Fruit fly (Drosophila melanogaster) whole organism, prepupa: Measurements from ENCODE around the gene Cyp313a2.

Experiments used
- CG10669 ChIP-seq: fragments of 200-800 bp; sonication (Bioruptor generic); optimal IDR thresholded peaks from 3 replicates; lab custom pipeline; 2018; ENCODE audit warnings: missing biosample characterization, mild to moderate bottlenecking, missing genetic modification characterization, moderate library complexity
- CG11294 ChIP-seq: fragments of 200-800 bp; sonication (Bioruptor generic); IDR thresholded peaks from 2 replicates; pipeline ENCODE4 v1.3.6; 2022; ENCODE audit warnings: missing biosample characterization, missing genetic modification characterization
- CG11902 ChIP-seq: fragments of 200-800 bp; sonication (Bioruptor generic); optimal IDR thresholded peaks from 3 replicates; lab custom pipeline; 2016; ENCODE audit warnings: missing biosample characterization, missing genetic modification characterization
- CG15336 ChIP-seq: fragments of 200-800 bp; sonication (Bioruptor generic); IDR thresholded peaks from 2 replicates; pipeline ENCODE4 v1.3.6; 2022; ENCODE audit warnings: missing biosample characterization, missing genetic modification characterization
- CG32006 ChIP-seq: fragments of 200-800 bp; sonication (Bioruptor generic); optimal IDR thresholded peaks from 3 replicates; lab custom pipeline; 2017; ENCODE audit warnings: missing biosample characterization, mild to moderate bottlenecking, missing genetic modification characterization
- CG34406 ChIP-seq: fragments of 200-800 bp; sonication (Bioruptor generic); optimal IDR thresholded peaks from 3 replicates; lab custom pipeline; 2016; ENCODE audit warnings: missing biosample characterization, missing genetic modification characterization
- CG6276 ChIP-seq: fragments of 200-800 bp; sonication (Bioruptor generic); optimal IDR thresholded peaks from 2 replicates; lab custom pipeline; 2017; ENCODE audit warnings: missing biosample characterization, mild to moderate bottlenecking, missing genetic modification characterization
- CG8119 ChIP-seq: fragments of 200-800 bp; sonication (Bioruptor generic); IDR thresholded peaks from 3 replicates; pipeline ENCODE4 v1.3.6; 2022; ENCODE audit warnings: missing biosample characterization, missing genetic modification characterization
- CG8319 ChIP-seq: fragments of 200-800 bp; sonication (Bioruptor generic); optimal IDR thresholded peaks from 3 replicates; lab custom pipeline; 2016; ENCODE audit warnings: missing biosample characterization, missing genetic modification characterization
- Eip78C ChIP-seq: fragments of 200-800 bp; sonication (Bioruptor generic); peaks from one replicate; lab custom pipeline; 2016; ENCODE audit warnings: missing biosample characterization, missing genetic modification characterization
- Eip93F ChIP-seq: fragments of 200-800 bp; sonication (Bioruptor generic); optimal IDR thresholded peaks from 2 replicates; lab custom pipeline; 2016; ENCODE audit warnings: missing biosample characterization, mild to moderate bottlenecking, missing genetic modification characterization
- Hr39 ChIP-seq: fragments of 200-800 bp; sonication (Bioruptor generic); optimal IDR thresholded peaks from 2 replicates; lab custom pipeline; 2016; ENCODE audit warnings: missing biosample characterization, missing genetic modification characterization
- Smox ChIP-seq: fragments of 200-800 bp; sonication (Bioruptor generic); optimal IDR thresholded peaks from 3 replicates; lab custom pipeline; 2016; ENCODE audit warnings: missing biosample characterization, missing genetic modification characterization
- Sox15 ChIP-seq: fragments of 200-800 bp; sonication (Bioruptor generic); optimal IDR thresholded peaks from 3 replicates; lab custom pipeline; 2016; ENCODE audit warnings: missing biosample characterization, missing genetic modification characterization
- fd59A ChIP-seq: fragments of 200-800 bp; sonication (Bioruptor generic); optimal IDR thresholded peaks from 2 replicates; lab custom pipeline; 2017; ENCODE audit warnings: missing biosample characterization, mild to moderate bottlenecking, missing genetic modification characterization, missing genetic modification reagents
- net ChIP-seq: fragments of 200-800 bp; sonication (Bioruptor generic); optimal IDR thresholded peaks from 3 replicates; lab custom pipeline; 2016; ENCODE audit warnings: missing biosample characterization, missing genetic modification characterization
- spab ChIP-seq: fragments of 200-800 bp; sonication (Bioruptor generic); optimal IDR thresholded peaks from 2 replicates; lab custom pipeline; 2017; ENCODE audit warnings: missing biosample characterization, mild to moderate bottlenecking, missing genetic modification characterization, missing genetic modification reagents
- ss ChIP-seq, 2 experiments: fragments of 200-800 bp; sonication (Bioruptor generic); optimal IDR thresholded peaks; 2 replicates in 1 of 2; 3 replicates in 1 of 2; lab custom pipeline; 2017 to 2018; ENCODE audit warnings: mild to moderate bottlenecking in 2 of 2, missing biosample characterization in 2 of 2, missing genetic modification characterization in 2 of 2, moderate library complexity in 1 of 2
- vri ChIP-seq: fragments of 200-800 bp; sonication (Bioruptor generic); optimal IDR thresholded peaks from 3 replicates; lab custom pipeline; 2016; ENCODE audit warnings: missing biosample characterization, mild to moderate bottlenecking, missing genetic modification characterization

The Cyp313a2 gene

dm6 chr3R:12196100-12196499, 40.6 kb downstream of the Cyp313a2 start (continued):
- no peak for TF ChIP-seq Eip93F
- no peak for TF ChIP-seq CG6276 (GFP tag; lab: Kevin White, UChicago)
- TF ChIP-seq CG15336 (GFP tag; lab: Robert Waterston, UW), result peak; percentile 42; the same call in 1 of the 2 replicates
- no peak for TF ChIP-seq Smox (GFP tag; lab: Kevin White, UChicago)
- peak; percentile 16 for TF ChIP-seq Hr39 (GFP tag; lab: Kevin White, UChicago)
- TF ChIP-seq Sox15, result no peak
- TF ChIP-seq ss (GFP tag; optimal IDR thresholded peaks at IDR 0.05; lab: Kevin White, UChicago), result peak in 1 of 2 experiments; percentile 17

dm6 chr3R:12194911-12195310, 41.8 kb downstream of the Cyp313a2 start, which contains the start of the genes eIF3d2 and CG43450:
Gene eIF3d2, minus strand, starts transcription at chr3R:12195011.
Gene CG43450, plus strand, starts transcription at chr3R:12195294.
- TF ChIP-seq CG8319 (GFP tag; lab: Kevin White, UChicago), result no peak
- TF ChIP-seq net, result no peak
- no peak for TF ChIP-seq CG8119 (GFP tag; lab: Robert Waterston, UW)
- no peak for TF ChIP-seq Smox (GFP tag; lab: Kevin White, UChicago)
- TF ChIP-seq CG34406 (GFP tag; lab: Kevin White, UChicago), result no peak
- TF ChIP-seq CG11294, result no peak
- TF ChIP-seq CG11902 (GFP tag; lab: Kevin White, UChicago), result no peak
- no peak for TF ChIP-seq CG10669 (GFP tag; lab: Kevin White, UChicago)

- TF ChIP-seq CG11294 (no peak), spab (GFP tag; lab: Kevin White, UChicago) (no peak), CG11902 (GFP tag; lab: Kevin White, UChicago) (no peak), Eip78C (GFP tag; lab: Kevin White, UChicago) (no peak), vri (GFP tag; lab: Kevin White, UChicago) (no peak), CG32006 (no peak), CG34406 (GFP tag; lab: Kevin White, UChicago) (no peak), fd59A (no peak)
These were observed 51.1 kb downstream of the Cyp313a2 start for dm6 chr3R:12185615-12186014.
